Fruit fly (Drosophila melanogaster): ENCODE results near the gene CG13407.

dm6 chr3R:22135503-22135902 lies 32.3 kb downstream of the CG13407 start:
- TF ChIP-seq usp (GFP tag; optimal IDR thresholded peaks at IDR 0.05) = no peak
- TF ChIP-seq pan (optimal IDR thresholded peaks at IDR 0.05) = no peak
